Fruit fly (Drosophila melanogaster): Measurements from ENCODE around the gene Vm26Ac.

The Vm26Ac gene

DNA sequence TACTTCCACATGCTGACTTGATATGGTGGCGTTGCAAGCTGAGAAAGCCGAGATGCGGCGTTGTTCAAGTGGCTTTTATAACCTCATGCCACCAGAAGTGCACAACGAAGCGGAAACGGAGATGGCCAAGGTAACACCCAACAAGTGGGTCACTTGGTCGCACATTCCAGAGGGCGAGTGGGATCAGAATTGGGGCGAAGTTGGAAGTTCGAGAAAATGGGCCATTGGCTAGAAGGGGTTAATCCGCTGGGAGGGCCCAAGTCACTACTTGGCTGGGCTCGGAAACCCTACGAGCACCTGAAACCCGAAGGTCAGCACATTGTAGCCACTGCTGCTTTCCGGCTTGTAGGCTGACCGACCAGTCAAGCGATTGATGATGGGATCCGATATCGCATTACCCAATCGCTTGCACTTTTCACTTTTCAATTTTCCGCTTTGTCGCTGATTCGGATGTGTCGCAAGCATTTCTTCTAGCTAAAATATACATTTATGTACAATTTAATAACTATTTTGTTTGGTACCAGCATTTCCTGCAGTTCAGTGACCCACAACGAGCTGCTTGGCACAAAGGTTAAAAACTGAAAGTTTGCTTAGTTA lies at the start of gene Vm26Ac:
Gene Vm26Ac (minus strand): TSS at position 51 of the 597 bp plus-strand sequence.
- TF ChIP-seq noc (tag; optimal IDR thresholded peaks at IDR 0.05): no peak

DNA sequence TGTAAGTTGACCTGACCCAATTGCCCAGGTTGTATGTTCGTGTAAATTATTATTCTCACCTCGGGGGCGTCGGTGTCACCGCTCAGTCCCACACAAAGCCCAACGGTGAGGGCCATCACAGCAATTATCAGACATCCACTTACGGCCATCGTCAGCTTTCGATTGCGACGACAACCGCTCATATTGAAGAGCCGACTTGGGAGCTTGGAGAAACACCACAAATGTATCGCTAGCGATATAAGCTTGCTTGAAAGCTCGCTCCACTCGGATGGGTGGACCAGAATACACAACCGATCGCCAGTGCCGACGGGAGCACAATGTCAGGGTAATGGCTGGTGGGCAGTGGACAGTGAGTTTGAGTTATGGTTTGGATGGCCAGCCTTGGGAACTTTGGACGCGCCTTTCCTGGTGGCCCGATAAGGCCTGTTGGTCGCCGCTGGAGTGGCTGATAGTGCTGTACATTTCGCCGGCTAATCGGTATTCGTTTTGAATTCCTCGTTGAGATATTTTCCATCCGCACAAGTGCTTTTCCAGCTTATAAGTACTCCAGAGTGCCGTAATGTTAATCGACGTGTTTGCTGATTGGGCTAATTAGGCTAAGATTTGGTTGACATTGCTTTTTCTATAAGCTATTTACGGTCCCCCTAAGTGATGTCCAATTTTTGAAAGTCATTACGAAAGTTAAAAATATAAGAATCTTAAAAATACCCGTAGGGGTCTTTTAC lies 48.2 kb upstream of the Vm26Ac start, which contains the start of gene Gal:
Gene Gal (minus strand): TSS at position 320 of the 725 bp plus-strand sequence.
- no peak for TF ChIP-seq noc (tag; optimal IDR thresholded peaks at IDR 0.05)

DNA sequence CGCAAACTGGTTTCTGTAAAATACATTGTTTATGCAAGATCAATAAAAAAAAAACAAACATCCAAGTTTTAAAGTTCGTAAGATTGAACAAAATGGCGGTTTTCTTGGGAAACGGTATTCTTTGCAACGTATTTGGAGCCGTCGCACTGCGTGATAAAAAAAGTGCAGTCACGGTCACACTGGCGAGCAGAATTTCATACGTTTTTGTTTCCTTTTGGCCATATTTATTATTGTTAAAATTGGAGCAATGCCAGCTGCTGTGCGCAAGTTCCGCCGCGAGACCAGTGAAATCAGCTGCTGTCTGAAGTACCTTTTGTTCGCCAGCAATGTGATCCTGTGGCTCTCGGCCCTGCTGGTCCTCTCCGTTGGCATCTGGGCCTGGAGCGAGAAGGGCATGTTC lies 41.6 kb upstream of the Vm26Ac start, which contains the start of gene Tsp26A:
Gene Tsp26A (plus strand): TSS at position 164 of the 400 bp plus-strand sequence.
- TF ChIP-seq noc (tag; optimal IDR thresholded peaks at IDR 0.05): no peak

DNA sequence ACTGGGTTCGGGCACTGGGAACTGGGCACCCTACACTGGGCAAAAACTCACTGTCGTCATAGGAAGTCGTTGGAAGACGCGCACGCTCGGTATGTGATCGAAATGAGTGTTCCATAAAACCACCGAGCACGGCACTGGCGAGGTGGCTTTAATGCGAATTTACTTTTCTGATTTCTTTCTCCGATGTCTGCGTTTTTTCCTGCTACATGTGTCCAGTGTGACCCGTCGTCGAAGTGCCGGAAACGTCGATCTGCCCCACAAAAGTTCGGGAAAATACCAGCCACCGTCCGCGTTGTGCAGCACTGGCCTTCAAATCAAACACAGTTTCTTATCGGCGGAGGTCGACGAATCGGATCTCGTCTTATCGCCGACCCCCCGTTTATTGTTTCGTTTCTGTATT lies 40.8 kb upstream of the Vm26Ac start, which contains the start of gene Kdm5:
Gene Kdm5 (minus strand): TSS at position 255 of the 400 bp plus-strand sequence.
- peak; percentile 69 for TF ChIP-seq noc (tag; optimal IDR thresholded peaks at IDR 0.05)

DNA sequence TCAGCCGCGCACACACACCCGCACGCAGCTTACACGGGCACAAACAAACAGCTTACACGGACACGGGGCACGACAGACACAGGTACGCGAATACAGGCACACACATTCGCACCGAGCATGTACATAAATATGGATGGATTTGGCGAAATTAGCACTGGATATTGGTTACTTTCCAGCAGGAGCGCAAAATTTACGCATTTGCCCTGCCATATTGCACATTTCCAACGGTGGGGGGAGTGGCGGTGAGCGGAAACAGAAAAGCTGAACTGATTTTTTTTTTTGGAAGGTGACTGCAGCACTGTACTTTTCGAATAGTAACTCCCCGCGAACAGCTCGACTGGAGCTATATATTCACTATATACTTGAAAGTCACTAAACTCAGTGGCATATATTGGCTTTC lies 40.0 kb upstream of the Vm26Ac start:
- no peak for TF ChIP-seq noc (tag; optimal IDR thresholded peaks at IDR 0.05)

dm6 chr2L:5997609-5998229 lies 39.3 kb upstream of the Vm26Ac start:
- TF ChIP-seq noc (tag; optimal IDR thresholded peaks at IDR 0.05): no peak

DNA sequence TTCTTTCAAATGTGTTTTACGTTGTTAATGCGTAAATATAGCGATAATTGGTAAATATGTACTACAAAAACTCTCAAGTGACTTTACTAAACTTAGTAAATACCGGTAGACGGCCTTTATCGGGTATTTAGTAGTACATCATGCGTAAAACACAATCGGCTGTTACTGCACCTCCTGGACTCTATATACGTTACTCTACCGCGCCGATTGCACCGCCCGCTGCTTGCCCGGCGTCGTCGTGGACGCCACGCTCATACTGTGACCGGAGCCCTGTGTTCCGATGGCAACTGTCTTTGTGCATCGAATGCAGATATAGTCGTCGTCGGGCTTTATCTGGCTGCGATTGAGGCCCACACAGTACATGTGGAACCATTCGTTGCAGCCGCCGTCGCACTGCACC lies 32.0 kb upstream of the Vm26Ac start:
- no peak for TF ChIP-seq noc (tag; optimal IDR thresholded peaks at IDR 0.05)

- TF ChIP-seq noc (tag; optimal IDR thresholded peaks at IDR 0.05): no peak
Measured at dm6 chr2L:5988115-5989092, 30.0 kb upstream of the Vm26Ac start.

- TF ChIP-seq noc (tag; optimal IDR thresholded peaks at IDR 0.05): no peak
Measured at dm6 chr2L:5986940-5987339, 28.5 kb upstream of the Vm26Ac start.

- TF ChIP-seq noc (tag; optimal IDR thresholded peaks at IDR 0.05): no peak
Measured at dm6 chr2L:5986094-5986493, 27.7 kb upstream of the Vm26Ac start, which contains the start of gene ifc. TSS of gene ifc (plus strand) at chr2L:5986348.

dm6 chr2L:5983236-5983635 lies 24.8 kb upstream of the Vm26Ac start:
- TF ChIP-seq noc (tag; optimal IDR thresholded peaks at IDR 0.05): no peak

dm6 chr2L:5982334-5982987 lies 24.0 kb upstream of the Vm26Ac start:
- TF ChIP-seq noc (tag; optimal IDR thresholded peaks at IDR 0.05): peak; percentile 19

dm6 chr2L:5981433-5982333 lies 23.3 kb upstream of the Vm26Ac start, which contains the start of gene eIF4A:
TSS of gene eIF4A (plus strand) at chr2L:5981764.
- no peak for TF ChIP-seq noc (tag; optimal IDR thresholded peaks at IDR 0.05)

All from whole organism, larva.